Worm (Caenorhabditis elegans) whole organism, L2 larva: ENCODE measurements around the gene ilys-1.

ENCODE experiments used
- C34F6.9 ChIP-seq: fragments of 150-350 bp; optimal IDR thresholded peaks from 2 replicates; lab custom pipeline; 2014; ENCODE audit warnings: missing biosample characterization, missing genetic modification characterization
- F13H6.1 ChIP-seq: sonication (generic microtip); optimal IDR thresholded peaks from 2 replicates; lab custom pipeline; 2016; ENCODE audit warnings: missing genetic modification characterization, missing compliant biosample characterization
- R02D3.7 ChIP-seq: fragments of 150-350 bp; optimal IDR thresholded peaks from 2 replicates; lab custom pipeline; 2014; ENCODE audit warnings: missing biosample characterization, missing genetic modification characterization
- Y55F3AM.14 ChIP-seq: fragments of 200-800 bp; sonication (Bioruptor generic); optimal IDR thresholded peaks from 2 replicates; lab custom pipeline; 2018; ENCODE audit warnings: mild to moderate bottlenecking, missing genetic modification characterization, missing compliant biosample characterization
- ZK546.5 ChIP-seq: sonication (generic microtip); optimal IDR thresholded peaks from 2 replicates; lab custom pipeline; 2017; ENCODE audit warnings: missing biosample characterization, missing genetic modification characterization
- alr-1 ChIP-seq: fragments of 150-350 bp; optimal IDR thresholded peaks from 2 replicates; lab custom pipeline; 2014; ENCODE audit warnings: missing biosample characterization, missing genetic modification characterization
- aly-2 ChIP-seq: fragments of 150-350 bp; optimal IDR thresholded peaks from 2 replicates; lab custom pipeline; 2014; ENCODE audit warnings: missing biosample characterization, missing genetic modification characterization
- ama-1 ChIP-seq: fragments of 150-350 bp; optimal IDR thresholded peaks from 2 replicates; lab custom pipeline; 2018; ENCODE audit warnings: inconsistent platforms
- blmp-1 ChIP-seq: sonication (generic microtip); optimal IDR thresholded peaks from 2 replicates; lab custom pipeline; 2017; ENCODE audit warnings: missing genetic modification characterization, mild to moderate bottlenecking, missing compliant biosample characterization, antibody characterized with exemption, moderate library complexity; ENCODE audit not compliant: insufficient read depth
- ceh-16 ChIP-seq: fragments of 150-350 bp; optimal IDR thresholded peaks from 2 replicates; lab custom pipeline; 2014; ENCODE audit warnings: missing biosample characterization, missing genetic modification characterization
- ceh-82 ChIP-seq: fragments of 150-350 bp; optimal IDR thresholded peaks from 2 replicates; lab custom pipeline; 2014; ENCODE audit warnings: missing biosample characterization, missing genetic modification characterization
- crh-2 ChIP-seq: sonication (generic microtip); optimal IDR thresholded peaks from 2 replicates; lab custom pipeline; 2017; ENCODE audit warnings: missing biosample characterization, missing genetic modification characterization
- dmd-4 ChIP-seq: sonication (generic microtip); optimal IDR thresholded peaks from 2 replicates; lab custom pipeline; 2017; ENCODE audit warnings: missing biosample characterization, missing genetic modification characterization
- egl-27 ChIP-seq: sonication (generic microtip); optimal IDR thresholded peaks from 3 replicates; lab custom pipeline; 2017; ENCODE audit warnings: missing biosample characterization, missing genetic modification reagents, missing genetic modification characterization
- elt-1 ChIP-seq: fragments of 150-350 bp; optimal IDR thresholded peaks from 2 replicates; lab custom pipeline; 2014; ENCODE audit warnings: missing biosample characterization, missing genetic modification characterization
- elt-3 ChIP-seq: sonication (generic microtip); optimal IDR thresholded peaks from 2 replicates; lab custom pipeline; 2017; ENCODE audit warnings: missing biosample characterization, missing genetic modification characterization
- fos-1 ChIP-seq: fragments of 150-350 bp; optimal IDR thresholded peaks from 2 replicates; lab custom pipeline; 2014; ENCODE audit warnings: missing biosample characterization, missing genetic modification characterization
- gmeb-1 ChIP-seq: fragments of 150-350 bp; optimal IDR thresholded peaks from 2 replicates; lab custom pipeline; 2014; ENCODE audit warnings: missing biosample characterization, missing genetic modification characterization
- lin-11 ChIP-seq: fragments of 150-350 bp; sonication (generic microtip); optimal IDR thresholded peaks from 2 replicates; lab custom pipeline; 2014; ENCODE audit warnings: missing biosample characterization, missing genetic modification characterization, inconsistent platforms, mixed read lengths
- lin-13 ChIP-seq: fragments of 150-350 bp; optimal IDR thresholded peaks from 2 replicates; lab custom pipeline; 2014; ENCODE audit warnings: missing biosample characterization, missing genetic modification reagents, missing genetic modification characterization
- lin-39 ChIP-seq: fragments of 150-350 bp; optimal IDR thresholded peaks from 2 replicates; lab custom pipeline; 2014; ENCODE audit warnings: missing biosample characterization, missing genetic modification reagents, missing genetic modification characterization
- lsy-2 ChIP-seq, 2 experiments: fragments of 150-350 bp in 1 of 2; sonication (generic microtip) in 1 of 2; optimal IDR thresholded peaks; 2 replicates each; lab custom pipeline; 2014 to 2017; ENCODE audit warnings: missing biosample characterization in 2 of 2, missing genetic modification characterization in 2 of 2
- mab-5 ChIP-seq: fragments of 150-350 bp; optimal IDR thresholded peaks from 2 replicates; lab custom pipeline; 2014; ENCODE audit warnings: missing biosample characterization, missing genetic modification characterization
- mbf-1 ChIP-seq: sonication (generic microtip); optimal IDR thresholded peaks from 2 replicates; lab custom pipeline; 2017; ENCODE audit warnings: missing biosample characterization, missing genetic modification characterization
- mdl-1 ChIP-seq, 2 experiments: fragments of 150-350 bp in 1 of 2; sonication (generic microtip) in 1 of 2; optimal IDR thresholded peaks; 2 replicates each; lab custom pipeline; 2017; ENCODE audit warnings: missing biosample characterization in 2 of 2, missing genetic modification characterization in 2 of 2
- nhr-10 ChIP-seq: sonication (generic microtip); optimal IDR thresholded peaks from 2 replicates; lab custom pipeline; 2017; ENCODE audit warnings: missing biosample characterization, missing genetic modification characterization
- nhr-11 ChIP-seq: fragments of 150-350 bp; optimal IDR thresholded peaks from 2 replicates; lab custom pipeline; 2014; ENCODE audit warnings: missing biosample characterization, missing genetic modification characterization
- nhr-12 ChIP-seq: fragments of 150-350 bp; optimal IDR thresholded peaks from 2 replicates; lab custom pipeline; 2014; ENCODE audit warnings: missing biosample characterization, missing genetic modification characterization
- nhr-129 ChIP-seq: fragments of 150-350 bp; optimal IDR thresholded peaks from 2 replicates; lab custom pipeline; 2014; ENCODE audit warnings: missing biosample characterization, missing genetic modification characterization
- nhr-21 ChIP-seq: fragments of 150-350 bp; optimal IDR thresholded peaks from 2 replicates; lab custom pipeline; 2014; ENCODE audit warnings: missing biosample characterization, missing genetic modification characterization
- nhr-23 ChIP-seq: fragments of 150-350 bp; optimal IDR thresholded peaks from 2 replicates; lab custom pipeline; 2014; ENCODE audit warnings: missing biosample characterization, missing genetic modification reagents, missing genetic modification characterization
- nhr-237 ChIP-seq: fragments of 150-350 bp; optimal IDR thresholded peaks from 2 replicates; lab custom pipeline; 2014; ENCODE audit warnings: missing biosample characterization, missing genetic modification characterization
- nhr-25 ChIP-seq: fragments of 150-350 bp; sonication (generic microtip); optimal IDR thresholded peaks from 3 replicates; lab custom pipeline; 2014; ENCODE audit warnings: missing biosample characterization, missing genetic modification characterization
- nhr-6 ChIP-seq: fragments of 150-350 bp; optimal IDR thresholded peaks from 2 replicates; lab custom pipeline; 2014; ENCODE audit warnings: missing biosample characterization, missing genetic modification characterization
- nhr-77 ChIP-seq: fragments of 150-350 bp; optimal IDR thresholded peaks from 2 replicates; lab custom pipeline; 2014; ENCODE audit warnings: missing biosample characterization, missing genetic modification characterization
- peb-1 ChIP-seq: fragments of 150-350 bp; optimal IDR thresholded peaks from 2 replicates; lab custom pipeline; 2014; ENCODE audit warnings: missing biosample characterization, missing genetic modification characterization
- sem-4 ChIP-seq: fragments of 150-350 bp; optimal IDR thresholded peaks from 2 replicates; lab custom pipeline; 2014; ENCODE audit warnings: missing biosample characterization, missing genetic modification reagents, missing genetic modification characterization
- skn-1 ChIP-seq: sonication (generic microtip); optimal IDR thresholded peaks from 2 replicates; lab custom pipeline; 2017; ENCODE audit warnings: missing biosample characterization, missing genetic modification characterization
- sma-3 ChIP-seq: sonication (generic microtip); optimal IDR thresholded peaks from 2 replicates; lab custom pipeline; 2016; ENCODE audit warnings: missing genetic modification reagents, missing genetic modification characterization, missing compliant biosample characterization
- sma-9 ChIP-seq, 2 experiments: fragments of 150-350 bp in 1 of 2; sonication (generic microtip) in 1 of 2; optimal IDR thresholded peaks; 2 replicates each; lab custom pipeline; 2014 to 2016; ENCODE audit warnings: missing genetic modification characterization in 2 of 2, mild to moderate bottlenecking in 1 of 2, missing biosample characterization in 1 of 2, missing compliant biosample characterization in 1 of 2, missing genetic modification reagents in 1 of 2, moderate library complexity in 1 of 2
- snpc-4 ChIP-seq: fragments of 150-350 bp; optimal IDR thresholded peaks from 2 replicates; lab custom pipeline; 2014; ENCODE audit warnings: missing biosample characterization, missing genetic modification characterization
- unc-39 ChIP-seq: fragments of 150-350 bp; optimal IDR thresholded peaks from 2 replicates; lab custom pipeline; 2014; ENCODE audit warnings: missing biosample characterization, missing genetic modification characterization
- unc-55 ChIP-seq: fragments of 150-350 bp; sonication (generic microtip); optimal IDR thresholded peaks from 3 replicates; lab custom pipeline; 2014; ENCODE audit warnings: missing biosample characterization, missing genetic modification reagents, missing genetic modification characterization
- unc-62 ChIP-seq: fragments of 150-350 bp; optimal IDR thresholded peaks from 2 replicates; lab custom pipeline; 2014; ENCODE audit warnings: missing biosample characterization, missing genetic modification reagents, missing genetic modification characterization
- zag-1 ChIP-seq: fragments of 150-350 bp; optimal IDR thresholded peaks from 2 replicates; lab custom pipeline; 2014; ENCODE audit warnings: missing biosample characterization, missing genetic modification characterization
- ztf-1 ChIP-seq: fragments of 200-800 bp; sonication (Bioruptor generic); conservative IDR thresholded peaks from 2 replicates; pipeline ENCODE4 v1.3.6; 2022; ENCODE audit warnings: missing genetic modification characterization, missing compliant biosample characterization
- ztf-11 ChIP-seq: sonication (generic microtip); optimal IDR thresholded peaks from 2 replicates; lab custom pipeline; 2017; ENCODE audit warnings: missing biosample characterization, missing genetic modification characterization
- ztf-4 ChIP-seq: fragments of 150-350 bp; optimal IDR thresholded peaks from 2 replicates; lab custom pipeline; 2014; ENCODE audit warnings: missing biosample characterization, missing genetic modification characterization

ilys-1 gene

ce11 chrIV:2488520-2488919 is 18.3 kb downstream of the ilys-1 start, which contains the start of gene Y69A2AR.19:
TSS of gene Y69A2AR.19 (plus strand) at chrIV:2488820.
- TF ChIP-seq sem-4 (tag; lab: Kevin White, UChicago): no peak
- TF ChIP-seq mbf-1 (tag; lab: Kevin White, UChicago): no peak
- TF ChIP-seq snpc-4 (tag; lab: Kevin White, UChicago): no peak

ce11 chrIV:2495118-2495785 is 25.0 kb downstream of the ilys-1 start, which contains the start of the genes ccdc-12 and Y69A2AR.18:
TSS of gene ccdc-12 (minus strand) at chrIV:2495174.
TSS of gene Y69A2AR.18 (plus strand) at chrIV:2495735.
- no peak for TF ChIP-seq ztf-1 (GFP tag; lab: Robert Waterston, UW)
- no peak for TF ChIP-seq ztf-11
- TF ChIP-seq fos-1: peak; percentile 3
- TF ChIP-seq nhr-237 (tag; lab: Kevin White, UChicago): no peak
- no peak for TF ChIP-seq egl-27
- peak; percentile 45 for TF ChIP-seq nhr-129 (tag; lab: Kevin White, UChicago)
- no peak for TF ChIP-seq mbf-1 (tag; lab: Kevin White, UChicago)
- no peak for TF ChIP-seq elt-3
- peak; percentile 73 for TF ChIP-seq lin-11 (tag; lab: Kevin White, UChicago)
- no peak for TF ChIP-seq elt-1 (tag; lab: Kevin White, UChicago)
- TF ChIP-seq peb-1 (tag; lab: Kevin White, UChicago): no peak
- TF ChIP-seq mdl-1 (tag; optimal IDR thresholded peaks at IDR 0.05; lab: Kevin White, UChicago): no peak
- no peak for TF ChIP-seq nhr-11 (tag; lab: Kevin White, UChicago)
- TF ChIP-seq zag-1 (tag; lab: Kevin White, UChicago): no peak
- no peak for TF ChIP-seq nhr-23
- TF ChIP-seq lsy-2 (tag; optimal IDR thresholded peaks at IDR 0.05; lab: Kevin White, UChicago): peak; percentile 96 to 98
- TF ChIP-seq unc-62 (GFP tag; lab: Kevin White, UChicago): no peak
- TF ChIP-seq nhr-21: no peak
- no peak for TF ChIP-seq lin-13
- peak; percentile 18 for TF ChIP-seq snpc-4 (tag; lab: Kevin White, UChicago)
- TF ChIP-seq F13H6.1 (tag; lab: Kevin White, UChicago): peak; percentile 48
- peak; percentile 50 for TF ChIP-seq R02D3.7 (tag; lab: Kevin White, UChicago)
- no peak for TF ChIP-seq C34F6.9 (tag; lab: Kevin White, UChicago)
- TF ChIP-seq ztf-4 (tag; lab: Kevin White, UChicago): no peak
- peak; percentile 15 for TF ChIP-seq mab-5 (tag; lab: Kevin White, UChicago)
- no peak for TF ChIP-seq Y55F3AM.14 (GFP tag; lab: Kevin White, UChicago)
- no peak for TF ChIP-seq blmp-1 (tag; lab: Kevin White, UChicago)
- TF ChIP-seq sma-9 (GFP tag; optimal IDR thresholded peaks at IDR 0.05; lab: Kevin White, UChicago): no peak
- TF ChIP-seq sma-9 (tag; optimal IDR thresholded peaks at IDR 0.05; lab: Kevin White, UChicago): no peak
- TF ChIP-seq lin-39 (tag; lab: Kevin White, UChicago): no peak
- no peak for TF ChIP-seq nhr-12 (tag; lab: Kevin White, UChicago)
- no peak for TF ChIP-seq unc-39
- TF ChIP-seq nhr-25 (tag; lab: Kevin White, UChicago): no peak
- no peak for TF ChIP-seq ceh-82 (tag; lab: Kevin White, UChicago)
- TF ChIP-seq alr-1: no peak
- TF ChIP-seq skn-1 (tag; lab: Kevin White, UChicago): no peak
- TF ChIP-seq nhr-77 (tag; lab: Kevin White, UChicago): no peak
- TF ChIP-seq nhr-6 (tag; lab: Kevin White, UChicago): no peak
- TF ChIP-seq sma-3: peak; percentile 55
- TF ChIP-seq gmeb-1 (tag; lab: Kevin White, UChicago): peak; percentile 73
- no peak for TF ChIP-seq dmd-4 (tag; lab: Kevin White, UChicago)
- no peak for TF ChIP-seq aly-2 (tag; lab: Kevin White, UChicago)
- no peak for TF ChIP-seq crh-2 (tag; lab: Kevin White, UChicago)
- TF ChIP-seq ZK546.5 (tag; lab: Kevin White, UChicago): no peak
- no peak for TF ChIP-seq ama-1 (lab: Kevin White, UChicago)
- no peak for TF ChIP-seq sem-4 (tag; lab: Kevin White, UChicago)
- no peak for TF ChIP-seq ceh-16 (tag; lab: Kevin White, UChicago)
- no peak for TF ChIP-seq nhr-10 (tag; lab: Kevin White, UChicago)
- peak; percentile 86 for TF ChIP-seq unc-55
